Worm (Caenorhabditis elegans) whole organism, L2 larva: ENCODE measurements around the gene Y32G9A.2.

ENCODE experiments used
- ceh-82 ChIP-seq: fragments of 150-350 bp; optimal IDR thresholded peaks from 2 replicates; lab custom pipeline; 2014; ENCODE audit warnings: missing biosample characterization, missing genetic modification characterization
- lin-11 ChIP-seq: fragments of 150-350 bp; sonication (generic microtip); optimal IDR thresholded peaks from 2 replicates; lab custom pipeline; 2014; ENCODE audit warnings: missing biosample characterization, missing genetic modification characterization, inconsistent platforms, mixed read lengths
- lin-13 ChIP-seq: fragments of 150-350 bp; optimal IDR thresholded peaks from 2 replicates; lab custom pipeline; 2014; ENCODE audit warnings: missing biosample characterization, missing genetic modification reagents, missing genetic modification characterization
- mab-5 ChIP-seq: fragments of 150-350 bp; optimal IDR thresholded peaks from 2 replicates; lab custom pipeline; 2014; ENCODE audit warnings: missing biosample characterization, missing genetic modification characterization
- nhr-237 ChIP-seq: fragments of 150-350 bp; optimal IDR thresholded peaks from 2 replicates; lab custom pipeline; 2014; ENCODE audit warnings: missing biosample characterization, missing genetic modification characterization
- skn-1 ChIP-seq: sonication (generic microtip); optimal IDR thresholded peaks from 2 replicates; lab custom pipeline; 2017; ENCODE audit warnings: missing biosample characterization, missing genetic modification characterization
- unc-55 ChIP-seq: fragments of 150-350 bp; sonication (generic microtip); optimal IDR thresholded peaks from 3 replicates; lab custom pipeline; 2014; ENCODE audit warnings: missing biosample characterization, missing genetic modification reagents, missing genetic modification characterization
- ztf-11 ChIP-seq: sonication (generic microtip); optimal IDR thresholded peaks from 2 replicates; lab custom pipeline; 2017; ENCODE audit warnings: missing biosample characterization, missing genetic modification characterization

- TF ChIP-seq ztf-11 (tag; lab: Kevin White, UChicago) (no peak), mab-5 (tag; lab: Kevin White, UChicago) (no peak), nhr-237 (tag; lab: Kevin White, UChicago) (no peak), lin-13 (GFP tag; lab: Kevin White, UChicago) (no peak), lin-11 (no peak), skn-1 (tag; lab: Kevin White, UChicago) (no peak), ceh-82 (tag; lab: Kevin White, UChicago) (no peak), unc-55 (no peak)
Measured at ce11 chrV:1878030-1878429, 40.3 kb upstream of the Y32G9A.2 start.
